Fruit fly (Drosophila melanogaster) whole organism, pupa: ENCODE measurements around the gene Scp2.

Source experiments
- CG10348 ChIP-seq: fragments of 200-800 bp; sonication (Bioruptor generic); IDR thresholded peaks from 2 replicates; pipeline ENCODE4 v1.3.6; 2022; ENCODE audit warnings: missing biosample characterization, missing genetic modification characterization
- CG12605 ChIP-seq: fragments of 200-800 bp; sonication (Bioruptor generic); IDR thresholded peaks from 2 replicates; pipeline ENCODE4 v1.3.6; 2022; ENCODE audit warnings: missing biosample characterization, missing genetic modification characterization
- CG13204 ChIP-seq: fragments of 200-800 bp; sonication (Bioruptor generic); optimal IDR thresholded peaks from 2 replicates; lab custom pipeline; 2018; ENCODE audit warnings: missing biosample characterization, mild to moderate bottlenecking, missing genetic modification characterization, moderate library complexity
- CG14655 ChIP-seq: fragments of 200-800 bp; sonication (Bioruptor generic); optimal IDR thresholded peaks from 3 replicates; lab custom pipeline; 2017; ENCODE audit warnings: mild to moderate bottlenecking, missing biosample characterization, missing genetic modification reagents, missing genetic modification characterization
- CG15710 ChIP-seq: fragments of 200-800 bp; sonication (Bioruptor generic); optimal IDR thresholded peaks from 2 replicates; lab custom pipeline; 2018; ENCODE audit warnings: missing biosample characterization, mild to moderate bottlenecking, missing genetic modification characterization, moderate library complexity
- CG17806 ChIP-seq: fragments of 200-800 bp; sonication (Bioruptor generic); optimal IDR thresholded peaks from 2 replicates; lab custom pipeline; 2018; ENCODE audit warnings: missing biosample characterization, mild to moderate bottlenecking, missing genetic modification characterization, moderate library complexity
- CG32121 ChIP-seq: fragments of 200-800 bp; sonication (Bioruptor generic); IDR thresholded peaks from 2 replicates; pipeline ENCODE4 v1.3.6; 2022; ENCODE audit warnings: missing biosample characterization, missing genetic modification characterization
- CG34367 ChIP-seq: fragments of 200-800 bp; sonication (Bioruptor generic); optimal IDR thresholded peaks from 2 replicates; lab custom pipeline; 2018; ENCODE audit warnings: missing biosample characterization, mild to moderate bottlenecking, missing genetic modification characterization
- CG4496 ChIP-seq: fragments of 200-800 bp; sonication (Bioruptor generic); IDR thresholded peaks from 3 replicates; pipeline ENCODE4 v1.3.6; 2022; ENCODE audit warnings: missing biosample characterization, missing genetic modification characterization
- CG8159 ChIP-seq: fragments of 200-800 bp; sonication (Bioruptor generic); optimal IDR thresholded peaks from 3 replicates; lab custom pipeline; 2018; ENCODE audit warnings: missing biosample characterization, mild to moderate bottlenecking, missing genetic modification characterization, moderate library complexity
- CG8301 ChIP-seq: fragments of 200-800 bp; sonication (Bioruptor generic); optimal IDR thresholded peaks from 2 replicates; lab custom pipeline; 2018; ENCODE audit warnings: missing biosample characterization, mild to moderate bottlenecking, missing genetic modification characterization
- CG9948 ChIP-seq: fragments of 200-800 bp; sonication (Bioruptor generic); optimal IDR thresholded peaks from 2 replicates; lab custom pipeline; 2018; ENCODE audit warnings: missing biosample characterization, mild to moderate bottlenecking, missing genetic modification characterization, moderate library complexity
- D1 ChIP-seq: fragments of 200-800 bp; sonication (Bioruptor generic); optimal IDR thresholded peaks from 2 replicates; lab custom pipeline; 2018; ENCODE audit warnings: missing biosample characterization, mild to moderate bottlenecking, missing genetic modification characterization, moderate library complexity
- EcR ChIP-seq: fragments of 200-800 bp; sonication (Bioruptor generic); optimal IDR thresholded peaks from 3 replicates; lab custom pipeline; 2019; ENCODE audit warnings: missing biosample characterization, missing genetic modification characterization, mild to moderate bottlenecking, moderate library complexity, missing genetic modification reagents
- Ets98B ChIP-seq: fragments of 200-800 bp; sonication (Bioruptor generic); IDR thresholded peaks from 2 replicates; pipeline ENCODE4 v1.3.6; 2022; ENCODE audit warnings: missing biosample characterization, missing genetic modification characterization
- Pif1A ChIP-seq: fragments of 200-800 bp; sonication (Bioruptor generic); optimal IDR thresholded peaks from 3 replicates; lab custom pipeline; 2016; ENCODE audit warnings: missing biosample characterization, missing genetic modification characterization
- Pif1B ChIP-seq: fragments of 200-800 bp; sonication (Bioruptor generic); optimal IDR thresholded peaks from 3 replicates; lab custom pipeline; 2016; ENCODE audit warnings: missing biosample characterization, missing genetic modification characterization
- Snoo ChIP-seq: fragments of 200-800 bp; sonication (Bioruptor generic); optimal IDR thresholded peaks from 3 replicates; lab custom pipeline; 2017; ENCODE audit warnings: missing biosample characterization, mild to moderate bottlenecking, missing genetic modification characterization, inconsistent platforms
- fd96Ca ChIP-seq: fragments of 200-800 bp; sonication (Bioruptor generic); IDR thresholded peaks from 3 replicates; pipeline ENCODE4 v1.3.6; 2022; ENCODE audit warnings: missing biosample characterization, missing genetic modification characterization
- gl ChIP-seq: fragments of 200-800 bp; sonication (Bioruptor generic); optimal IDR thresholded peaks from 2 replicates; lab custom pipeline; 2018; ENCODE audit warnings: missing biosample characterization, mild to moderate bottlenecking, missing genetic modification characterization
- rn ChIP-seq: fragments of 200-800 bp; sonication (Bioruptor generic); IDR thresholded peaks from 2 replicates; pipeline ENCODE4 v1.3.6; 2022; ENCODE audit warnings: missing biosample characterization, missing genetic modification characterization

Gene Scp2

DNA sequence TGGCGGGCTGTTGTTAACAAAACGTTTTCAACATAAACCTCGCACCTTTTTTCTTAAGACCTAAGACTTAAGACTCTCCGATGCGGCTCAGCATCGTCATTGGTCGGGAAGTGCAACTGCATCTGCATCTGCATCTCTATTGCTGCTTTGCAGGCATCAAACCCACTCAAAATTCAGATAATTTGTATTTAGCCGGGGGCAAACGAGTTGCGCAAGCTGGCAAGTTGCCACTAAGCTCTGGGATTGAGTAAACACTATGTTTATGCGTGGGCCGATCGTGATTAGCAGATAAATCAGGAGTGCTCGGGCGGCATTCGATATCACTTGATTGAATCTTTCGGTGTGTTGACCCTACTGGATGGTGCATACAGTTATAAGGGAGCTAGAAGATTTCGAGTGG is 57.9 kb downstream of the Scp2 start:
- TF ChIP-seq Pif1A (no peak), CG12605 (GFP tag; lab: Robert Waterston, UW) (no peak), Pif1B (GFP tag; lab: Kevin White, UChicago) (no peak), CG34367 (tag; lab: Kevin White, UChicago) (no peak), CG10348 (no peak), CG14655 (GFP tag; lab: Kevin White, UChicago) (no peak), CG9948 (no peak), rn (GFP tag; lab: Robert Waterston, UW) (no peak), CG8159 (tag; lab: Kevin White, UChicago) (no peak), CG15710 (tag; lab: Kevin White, UChicago) (no peak)
- TF ChIP-seq, all 21 proteins: peak for 0

DNA sequence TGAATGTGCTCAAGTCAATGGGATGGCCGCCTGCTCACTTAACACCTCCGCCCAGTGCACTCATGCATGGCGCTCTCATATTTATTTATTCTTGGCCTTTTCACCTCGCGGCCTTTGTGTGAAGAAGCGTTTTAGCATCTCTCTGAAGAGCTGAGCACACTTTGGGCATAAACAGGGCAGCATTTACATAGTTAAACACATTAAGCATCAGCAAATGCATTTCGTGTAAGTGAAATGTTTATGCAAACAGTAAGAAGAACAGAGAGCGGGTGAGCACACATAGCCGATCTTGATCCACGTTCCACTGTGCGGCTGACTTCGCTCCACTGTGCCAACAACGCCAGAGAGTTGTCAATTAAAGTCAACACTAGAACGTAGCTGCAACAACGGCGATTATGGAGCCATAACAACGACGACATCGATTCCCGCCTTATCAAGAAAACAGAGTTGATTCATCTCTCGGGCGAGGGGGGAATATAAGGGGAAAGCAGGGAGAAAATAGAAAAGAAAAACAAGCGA is 58.8 kb downstream of the Scp2 start:
- TF ChIP-seq D1 (no peak), Ets98B (peak; percentile 42; the same call in 1 of the 2 replicates), CG15710 (tag; lab: Kevin White, UChicago) (peak; percentile 51), CG32121 (GFP tag; lab: Robert Waterston, UW) (no peak), CG14655 (GFP tag; lab: Kevin White, UChicago) (peak; percentile 78), rn (GFP tag; lab: Robert Waterston, UW) (no peak), fd96Ca (0 out of 3 replicates have a peak, but pooled peaks have one; percentile 39), CG4496 (GFP tag; lab: Robert Waterston, UW) (no peak), CG12605 (GFP tag; lab: Robert Waterston, UW) (0 out of 2 replicates have a peak, but pooled peaks have one; percentile 20), EcR (GFP tag; lab: Kevin White, UChicago) (no peak), CG9948 (peak; percentile 65), CG8159 (tag; lab: Kevin White, UChicago) (peak; percentile 53), Pif1A (peak; percentile 29), Snoo (tag; lab: Kevin White, UChicago) (no peak), gl (tag; lab: Kevin White, UChicago) (peak; percentile 71), CG8301 (tag; lab: Kevin White, UChicago) (peak; percentile 81), CG34367 (tag; lab: Kevin White, UChicago) (peak; percentile 46), Pif1B (GFP tag; lab: Kevin White, UChicago) (no peak), CG10348 (no peak), CG17806 (tag; lab: Kevin White, UChicago) (peak; percentile 75), CG13204 (GFP tag; lab: Kevin White, UChicago) (no peak)
